Worm (Caenorhabditis elegans) whole organism, L1 larva: ENCODE results near the gene K11G12.6.

Experiments used
- C04F5.9 ChIP-seq: sonication (generic microtip); optimal IDR thresholded peaks from 2 replicates; lab custom pipeline; 2016; ENCODE audit warnings: missing genetic modification characterization, missing compliant biosample characterization
- aly-2 ChIP-seq: fragments of 150-350 bp; optimal IDR thresholded peaks from 2 replicates; lab custom pipeline; 2014; ENCODE audit warnings: missing biosample characterization, missing genetic modification characterization
- ama-1 ChIP-seq: fragments of 150-350 bp; optimal IDR thresholded peaks from 2 replicates; lab custom pipeline; 2014
- blmp-1 ChIP-seq: fragments of 150-350 bp; optimal IDR thresholded peaks from 2 replicates; lab custom pipeline; 2014; ENCODE audit warnings: missing biosample characterization, missing genetic modification characterization
- ceh-63 ChIP-seq: fragments of 200-800 bp; sonication (Bioruptor generic); optimal IDR thresholded peaks from 2 replicates; lab custom pipeline; 2018; ENCODE audit warnings: mild to moderate bottlenecking, missing genetic modification characterization, missing compliant biosample characterization
- ceh-8 ChIP-seq: fragments of 200-800 bp; sonication (Bioruptor generic); optimal IDR thresholded peaks from 2 replicates; lab custom pipeline; 2018; ENCODE audit warnings: mild to moderate bottlenecking, missing genetic modification characterization, moderate library complexity, missing compliant biosample characterization
- ceh-82 ChIP-seq, 3 experiments: fragments of 150-350 bp in 1 of 3; sonication (generic microtip) in 2 of 3; optimal IDR thresholded peaks; 2 replicates each; lab custom pipeline; 2014 to 2017; ENCODE audit warnings: missing biosample characterization in 3 of 3, missing genetic modification characterization in 3 of 3
- ceh-88 ChIP-seq: fragments of 200-800 bp; sonication (Bioruptor generic); IDR thresholded peaks from 2 replicates; pipeline ENCODE4 v1.3.6; 2022; ENCODE audit warnings: missing genetic modification characterization, missing compliant biosample characterization
- ceh-90 ChIP-seq: sonication (generic microtip); optimal IDR thresholded peaks from 2 replicates; lab custom pipeline; 2016; ENCODE audit warnings: missing genetic modification characterization, missing compliant biosample characterization
- ces-1 ChIP-seq: fragments of 150-350 bp; optimal IDR thresholded peaks from 2 replicates; lab custom pipeline; 2014; ENCODE audit warnings: missing biosample characterization, missing genetic modification reagents, missing genetic modification characterization
- dsc-1 ChIP-seq: sonication (generic microtip); optimal IDR thresholded peaks from 2 replicates; lab custom pipeline; 2016; ENCODE audit warnings: mild to moderate bottlenecking, missing genetic modification characterization, missing compliant biosample characterization
- efl-1 ChIP-seq, 4 experiments: fragments of 150-350 bp; optimal IDR thresholded peaks in 3 of 4; peaks in 1 of 4; 1 replicate in 1 of 4; 2 replicates in 3 of 4; lab custom pipeline; 2014; ENCODE audit warnings: missing biosample characterization in 2 of 4, missing genetic modification characterization in 2 of 4, missing genetic modification reagents in 2 of 4
- efl-3 ChIP-seq: fragments of 200-800 bp; sonication (Bioruptor generic); optimal IDR thresholded peaks from 2 replicates; lab custom pipeline; 2018; ENCODE audit warnings: mild to moderate bottlenecking, missing genetic modification characterization, missing compliant biosample characterization
- egl-13 ChIP-seq: sonication (generic microtip); optimal IDR thresholded peaks from 2 replicates; lab custom pipeline; 2016; ENCODE audit warnings: missing genotype, missing genetic modification reagents, missing genetic modification characterization, missing compliant biosample characterization
- egl-27 ChIP-seq, 2 experiments: fragments of 150-350 bp in 1 of 2; sonication (generic microtip); optimal IDR thresholded peaks; 3 replicates each; lab custom pipeline; 2017 to 2018; ENCODE audit warnings: missing biosample characterization in 2 of 2, missing genetic modification characterization in 2 of 2, missing genetic modification reagents in 2 of 2
- elt-2 ChIP-seq: sonication (generic microtip); optimal IDR thresholded peaks from 2 replicates; lab custom pipeline; 2016; ENCODE audit warnings: missing genetic modification characterization, mild to moderate bottlenecking, inconsistent platforms, missing compliant biosample characterization, missing genetic modification reagents
- fkh-8 ChIP-seq: sonication (generic microtip); optimal IDR thresholded peaks from 2 replicates; lab custom pipeline; 2016; ENCODE audit warnings: mild to moderate bottlenecking, missing genetic modification characterization, missing compliant biosample characterization
- fos-1 ChIP-seq: fragments of 150-350 bp; optimal IDR thresholded peaks from 2 replicates; lab custom pipeline; 2014; ENCODE audit warnings: missing biosample characterization, missing genetic modification characterization
- hlh-17 ChIP-seq: fragments of 200-800 bp; sonication (Bioruptor generic); optimal IDR thresholded peaks from 2 replicates; lab custom pipeline; 2018; ENCODE audit warnings: missing genetic modification characterization, mild to moderate bottlenecking, missing compliant biosample characterization, moderate library complexity, borderline replicate concordance
- hpl-2 ChIP-seq: fragments of 150-350 bp; optimal IDR thresholded peaks from 2 replicates; lab custom pipeline; 2014; ENCODE audit warnings: missing biosample characterization, missing genetic modification reagents, missing genetic modification characterization
- irx-1 ChIP-seq: sonication (generic microtip); optimal IDR thresholded peaks from 2 replicates; lab custom pipeline; 2016; ENCODE audit warnings: missing genetic modification characterization, missing compliant biosample characterization
- lin-15B ChIP-seq: fragments of 150-350 bp; sonication (generic microtip); optimal IDR thresholded peaks from 3 replicates; lab custom pipeline; 2014; ENCODE audit warnings: missing biosample characterization, missing genetic modification characterization
- lin-35 ChIP-seq, 2 experiments: fragments of 150-350 bp; optimal IDR thresholded peaks; 2 replicates each; lab custom pipeline; 2014; ENCODE audit warnings: missing biosample characterization in 2 of 2, missing genetic modification characterization in 2 of 2, missing genetic modification reagents in 2 of 2
- lin-39 ChIP-seq: fragments of 150-350 bp; optimal IDR thresholded peaks from 2 replicates; lab custom pipeline; 2014; ENCODE audit warnings: missing biosample characterization, missing genetic modification reagents, missing genetic modification characterization
- mef-2 ChIP-seq: fragments of 150-350 bp; optimal IDR thresholded peaks from 2 replicates; lab custom pipeline; 2014; ENCODE audit warnings: missing biosample characterization, missing genetic modification characterization
- mep-1 ChIP-seq: fragments of 150-350 bp; optimal IDR thresholded peaks from 2 replicates; lab custom pipeline; 2014; ENCODE audit warnings: missing biosample characterization, missing genetic modification characterization
- nhr-12 ChIP-seq: sonication (generic microtip); optimal IDR thresholded peaks from 2 replicates; lab custom pipeline; 2017; ENCODE audit warnings: missing biosample characterization, missing genetic modification characterization
- nhr-19 ChIP-seq: fragments of 200-800 bp; sonication (Bioruptor generic); conservative IDR thresholded peaks from 2 replicates; pipeline ENCODE4 v1.3.6; 2022; ENCODE audit warnings: missing genetic modification characterization, missing compliant biosample characterization
- nhr-20 ChIP-seq: sonication (generic microtip); optimal IDR thresholded peaks from 2 replicates; lab custom pipeline; 2016; ENCODE audit warnings: mild to moderate bottlenecking, missing genetic modification characterization, missing compliant biosample characterization
- nhr-237 ChIP-seq: fragments of 150-350 bp; optimal IDR thresholded peaks from 2 replicates; lab custom pipeline; 2014; ENCODE audit warnings: missing biosample characterization, missing genetic modification characterization
- nhr-28 ChIP-seq: fragments of 150-350 bp; optimal IDR thresholded peaks from 2 replicates; lab custom pipeline; 2014; ENCODE audit warnings: missing biosample characterization, missing genetic modification characterization
- nhr-47 ChIP-seq: sonication (generic microtip); optimal IDR thresholded peaks from 2 replicates; lab custom pipeline; 2016; ENCODE audit warnings: mild to moderate bottlenecking, missing genetic modification characterization, moderate library complexity, missing compliant biosample characterization
- nhr-71 ChIP-seq: sonication (generic microtip); optimal IDR thresholded peaks from 2 replicates; lab custom pipeline; 2016; ENCODE audit warnings: mild to moderate bottlenecking, missing genetic modification characterization, moderate library complexity, missing compliant biosample characterization
- pag-3 ChIP-seq: sonication (generic microtip); optimal IDR thresholded peaks from 2 replicates; lab custom pipeline; 2017; ENCODE audit warnings: missing genetic modification characterization, mild to moderate bottlenecking, missing compliant biosample characterization, antibody characterized with exemption, borderline replicate concordance; ENCODE audit not compliant: insufficient read depth
- pax-3 ChIP-seq: fragments of 200-800 bp; sonication (Bioruptor generic); optimal IDR thresholded peaks from 2 replicates; lab custom pipeline; 2018; ENCODE audit warnings: mild to moderate bottlenecking, missing genetic modification characterization, moderate library complexity, missing compliant biosample characterization
- pqm-1 ChIP-seq: sonication (generic microtip); optimal IDR thresholded peaks from 3 replicates; lab custom pipeline; 2017; ENCODE audit warnings: missing biosample characterization, missing genetic modification characterization
- rnt-1 ChIP-seq: sonication (generic microtip); optimal IDR thresholded peaks from 2 replicates; lab custom pipeline; 2016; ENCODE audit warnings: mild to moderate bottlenecking, missing genetic modification characterization, moderate library complexity, missing compliant biosample characterization
- skn-1 ChIP-seq: fragments of 150-350 bp; optimal IDR thresholded peaks from 2 replicates; lab custom pipeline; 2014; ENCODE audit warnings: missing biosample characterization, missing genetic modification characterization
- snu-23 ChIP-seq: sonication (generic microtip); optimal IDR thresholded peaks from 2 replicates; lab custom pipeline; 2016; ENCODE audit warnings: missing genetic modification characterization, missing compliant biosample characterization
- sox-4 ChIP-seq: sonication (generic microtip); optimal IDR thresholded peaks from 2 replicates; lab custom pipeline; 2016; ENCODE audit warnings: missing genetic modification characterization, missing compliant biosample characterization
- sptf-1 ChIP-seq: fragments of 150-350 bp; optimal IDR thresholded peaks from 2 replicates; lab custom pipeline; 2014; ENCODE audit warnings: missing biosample characterization, missing genetic modification characterization
- swsn-7 ChIP-seq: sonication (generic microtip); optimal IDR thresholded peaks from 2 replicates; lab custom pipeline; 2016; ENCODE audit warnings: missing genetic modification characterization, missing compliant biosample characterization
- tbx-2 ChIP-seq: sonication (generic microtip); optimal IDR thresholded peaks from 2 replicates; lab custom pipeline; 2016; ENCODE audit warnings: missing genetic modification characterization, missing compliant biosample characterization
- unc-130 ChIP-seq: fragments of 150-350 bp; optimal IDR thresholded peaks from 2 replicates; lab custom pipeline; 2017; ENCODE audit warnings: missing biosample characterization, missing genetic modification characterization, inconsistent platforms
- unc-86 ChIP-seq: sonication (generic microtip); optimal IDR thresholded peaks from 2 replicates; lab custom pipeline; 2016; ENCODE audit warnings: missing genetic modification characterization, missing compliant biosample characterization
- unc-98 ChIP-seq: fragments of 200-800 bp; sonication (Bioruptor generic); IDR thresholded peaks from 2 replicates; pipeline ENCODE4 v1.3.6; 2022; ENCODE audit warnings: missing genetic modification characterization, missing compliant biosample characterization
- vab-15 ChIP-seq: sonication (generic microtip); optimal IDR thresholded peaks from 2 replicates; lab custom pipeline; 2017; ENCODE audit warnings: missing genotype, mild to moderate bottlenecking, missing genetic modification characterization, missing compliant biosample characterization
- zag-1 ChIP-seq: fragments of 150-350 bp; optimal IDR thresholded peaks from 2 replicates; lab custom pipeline; 2014; ENCODE audit warnings: missing biosample characterization, missing genetic modification characterization
- zip-4 ChIP-seq: fragments of 200-800 bp; sonication (Bioruptor generic); optimal IDR thresholded peaks from 2 replicates; lab custom pipeline; 2018; ENCODE audit warnings: mild to moderate bottlenecking, missing genetic modification characterization, moderate library complexity, missing compliant biosample characterization
- ztf-11 ChIP-seq, 2 experiments: sonication (generic microtip); optimal IDR thresholded peaks; 2 replicates each; lab custom pipeline; 2016 to 2017; ENCODE audit warnings: missing genetic modification characterization in 2 of 2, missing biosample characterization in 1 of 2, missing compliant biosample characterization in 1 of 2
- ztf-4 ChIP-seq: fragments of 150-350 bp; optimal IDR thresholded peaks from 2 replicates; lab custom pipeline; 2014; ENCODE audit warnings: missing biosample characterization, missing genetic modification characterization

K11G12.6 gene

DNA sequence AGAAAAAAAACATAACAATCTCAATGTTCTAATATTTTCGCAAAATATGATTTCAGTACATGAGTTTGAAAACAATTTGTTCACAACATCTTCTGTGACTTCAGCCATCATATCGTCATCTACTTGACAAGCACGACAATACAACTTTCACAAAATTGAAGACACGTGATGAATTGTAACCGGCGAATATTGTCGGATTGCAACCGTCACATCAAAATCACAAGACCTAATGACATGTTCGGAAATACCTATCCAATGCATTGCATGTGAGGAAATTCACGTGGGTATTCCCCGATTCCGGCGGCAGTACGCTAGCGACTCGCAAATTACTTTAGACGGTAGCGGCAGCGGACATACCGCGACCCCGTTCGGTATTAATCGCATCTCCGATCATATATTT, 12.1 kb upstream of the K11G12.6 start (continued):
- TF ChIP-seq nhr-20 (tag; lab: Kevin White, UChicago) (peak; percentile 76), ztf-11 (tag; optimal IDR thresholded peaks at IDR 0.05; lab: Kevin White, UChicago) (no peak), nhr-12 (tag; lab: Kevin White, UChicago) (no peak), unc-98 (GFP tag; lab: Robert Waterston, UW) (no peak), hlh-17 (no peak), pqm-1 (no peak), lin-15B (tag; lab: Kevin White, UChicago) (no peak), ceh-90 (tag; lab: Kevin White, UChicago) (no peak), dsc-1 (no peak), egl-13 (tag; lab: Kevin White, UChicago) (no peak), nhr-19 (GFP tag; lab: Robert Waterston, UW) (peak; percentile 34), ceh-88 (GFP tag; lab: Robert Waterston, UW) (no peak; the same call in 1 of the 2 replicates)

DNA sequence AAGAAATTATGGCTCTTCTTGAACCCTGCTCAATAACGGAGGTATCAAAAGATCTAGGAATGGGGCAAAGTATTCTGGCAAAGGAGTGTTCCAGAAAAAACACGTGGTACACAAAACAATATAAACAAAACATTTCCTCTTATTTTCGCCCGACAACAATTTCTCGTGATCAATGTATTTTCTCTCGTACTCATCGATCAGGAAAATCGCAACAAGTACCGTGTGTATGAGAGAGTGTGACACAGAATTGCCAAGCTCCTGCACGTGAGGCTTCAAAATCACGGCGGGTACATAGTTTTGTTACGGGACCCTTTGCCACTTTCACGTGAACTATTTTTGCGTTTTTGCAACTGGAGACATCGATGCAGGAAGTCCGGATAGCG, 11.5 kb upstream of the K11G12.6 start:
- no peak for TF ChIP-seq fos-1 (tag; lab: Kevin White, UChicago)
- TF ChIP-seq swsn-7 (tag; lab: Kevin White, UChicago) = peak; percentile 47
- TF ChIP-seq rnt-1 (tag; lab: Kevin White, UChicago) = peak; percentile 93
- no peak for TF ChIP-seq ceh-8 (GFP tag; lab: Kevin White, UChicago)
- no peak for TF ChIP-seq aly-2
- peak; percentile 92 for TF ChIP-seq unc-130 (tag; lab: Kevin White, UChicago)
- TF ChIP-seq mef-2 (tag; lab: Kevin White, UChicago) = peak; percentile 40
- TF ChIP-seq ceh-82 (tag; optimal IDR thresholded peaks at IDR 0.05; lab: Kevin White, UChicago) = no peak
- TF ChIP-seq ceh-63 (GFP tag; lab: Kevin White, UChicago) = no peak
- no peak for TF ChIP-seq pag-3
- TF ChIP-seq skn-1 (tag; lab: Kevin White, UChicago) = no peak
- peak; percentile 28 for TF ChIP-seq irx-1 (tag; lab: Kevin White, UChicago)
- TF ChIP-seq unc-86 (tag; lab: Kevin White, UChicago) = no peak
- TF ChIP-seq sox-4 (tag; lab: Kevin White, UChicago) = peak; percentile 12
- peak; percentile 95 for TF ChIP-seq nhr-71 (tag; lab: Kevin White, UChicago)
- peak; percentile 49 for TF ChIP-seq nhr-47
- TF ChIP-seq ztf-4 = peak; percentile 56
- peak; percentile 83 for TF ChIP-seq lin-39 (tag; lab: Kevin White, UChicago)
- peak; percentile 46 for TF ChIP-seq mep-1
- peak; percentile 22; the same call in 1 of the 2 replicates for TF ChIP-seq ceh-88 (GFP tag; lab: Robert Waterston, UW)
- TF ChIP-seq egl-27 (tag; optimal IDR thresholded peaks at IDR 0.05; lab: Kevin White, UChicago) = no peak
- no peak for TF ChIP-seq vab-15 (tag; lab: Kevin White, UChicago)
- TF ChIP-seq snu-23 (GFP tag; lab: Kevin White, UChicago) = peak; percentile 85
- no peak for TF ChIP-seq zag-1 (tag; lab: Kevin White, UChicago)
- TF ChIP-seq pqm-1 = no peak
- TF ChIP-seq dsc-1 = no peak
- no peak for TF ChIP-seq nhr-28 (tag; lab: Kevin White, UChicago)
- no peak for TF ChIP-seq zip-4 (GFP tag; lab: Kevin White, UChicago)
- no peak for TF ChIP-seq sptf-1 (tag; lab: Kevin White, UChicago)
- no peak for TF ChIP-seq hlh-17
- peak; percentile 4 for TF ChIP-seq C04F5.9 (tag; lab: Kevin White, UChicago)
- TF ChIP-seq tbx-2 (tag; lab: Kevin White, UChicago) = peak; percentile 76
- no peak for TF ChIP-seq fkh-8 (tag; lab: Kevin White, UChicago)
- TF ChIP-seq elt-2 (tag; lab: Kevin White, UChicago) = no peak
- TF ChIP-seq pax-3 (tag; lab: Kevin White, UChicago) = no peak
- TF ChIP-seq ces-1 (GFP tag; lab: Kevin White, UChicago) = no peak
- TF ChIP-seq efl-1 (optimal IDR thresholded peaks at IDR 0.05; lab: Kevin White, UChicago) = peak; percentile 12 to 34
- TF ChIP-seq efl-1 (GFP tag; optimal IDR thresholded peaks at IDR 0.05 in 1 of 2; lab: Kevin White, UChicago) = peak in 1 of 2 experiments; percentile 20
- peak in 1 of 2 experiments; percentile 73 for TF ChIP-seq lin-35 (GFP tag; optimal IDR thresholded peaks at IDR 0.05; lab: Kevin White, UChicago)
- no peak for TF ChIP-seq nhr-237 (tag; lab: Kevin White, UChicago)
- TF ChIP-seq ama-1 (lab: Kevin White, UChicago) = peak; percentile 52
- peak; percentile 43 for TF ChIP-seq blmp-1 (tag; lab: Kevin White, UChicago)
- TF ChIP-seq efl-3 (GFP tag; lab: Kevin White, UChicago) = no peak
- no peak for TF ChIP-seq hpl-2
